Worm (Caenorhabditis elegans): ENCODE measurements around the gene col-110.

The col-110 gene

ce11 chrIV:4562599-4563116 is 46.8 kb downstream of the col-110 start, which contains the start of gene igeg-1:
igeg-1 (plus strand) TSS chrIV:4562649.
- TF ChIP-seq cnd-1 (tag; optimal IDR thresholded peaks at IDR 0.05) (no peak), snpc-4 (tag; optimal IDR thresholded peaks at IDR 0.05) (no peak), unc-62 (GFP tag; optimal IDR thresholded peaks at IDR 0.05) (no peak), sem-2 (GFP tag; optimal IDR thresholded peaks at IDR 0.05) (no peak), nhr-76 (tag; optimal IDR thresholded peaks at IDR 0.05) (no peak), mep-1 (tag; optimal IDR thresholded peaks at IDR 0.05) (no peak), flh-1 (GFP tag; optimal IDR thresholded peaks at IDR 0.05) (no peak), lin-32 (GFP tag; optimal IDR thresholded peaks at IDR 0.05) (no peak), elt-1 (tag; optimal IDR thresholded peaks at IDR 0.05; ENCODE audit: borderline replicate concordance, insufficient read depth) (no peak), lsy-2 (tag; optimal IDR thresholded peaks at IDR 0.05) (no peak), nhr-28 (tag; optimal IDR thresholded peaks at IDR 0.05) (no peak)

- TF ChIP-seq lin-32 (GFP tag; optimal IDR thresholded peaks at IDR 0.05) (no peak), lsy-2 (tag; optimal IDR thresholded peaks at IDR 0.05) (no peak), ham-2 (GFP tag; optimal IDR thresholded peaks at IDR 0.05) (no peak), lin-13 (tag; optimal IDR thresholded peaks at IDR 0.05) (no peak), unc-120 (tag; optimal IDR thresholded peaks at IDR 0.05; ENCODE audit: poor library complexity, severe bottlenecking) (no peak), cnd-1 (tag; optimal IDR thresholded peaks at IDR 0.05) (no peak), pha-4 (tag; optimal IDR thresholded peaks at IDR 0.05) (no peak)
Observed at ce11 chrIV:4559160-4559559, 50.3 kb downstream of the col-110 start.
